Worm (Caenorhabditis elegans) whole organism, young adult: ENCODE measurements around the gene C28D4.4.

ENCODE experiments used
- B0035.1 ChIP-seq: sonication (generic microtip); optimal IDR thresholded peaks from 2 replicates; lab custom pipeline; 2016; ENCODE audit warnings: missing genetic modification characterization, mild to moderate bottlenecking, missing compliant biosample characterization, missing genotype, missing genetic modification reagents
- F39B2.1 ChIP-seq: fragments of 200-800 bp; sonication (Bioruptor generic); IDR thresholded peaks from 2 replicates; pipeline ENCODE4 v1.3.6; 2022; ENCODE audit warnings: missing genetic modification reagents, missing genetic modification characterization, missing compliant biosample characterization
- F57C9.4 ChIP-seq: sonication (generic microtip); optimal IDR thresholded peaks from 2 replicates; lab custom pipeline; 2017; ENCODE audit warnings: mild to moderate bottlenecking, missing genetic modification characterization, missing compliant biosample characterization
- K11D2.4 ChIP-seq: fragments of 200-800 bp; sonication (Bioruptor generic); IDR thresholded peaks from 2 replicates; pipeline ENCODE4 v1.3.6; 2022; ENCODE audit warnings: missing genetic modification reagents, missing genetic modification characterization, missing compliant biosample characterization
- T07F8.4 ChIP-seq: sonication (generic microtip); optimal IDR thresholded peaks from 2 replicates; lab custom pipeline; 2016; ENCODE audit warnings: mild to moderate bottlenecking, missing genetic modification characterization, moderate library complexity, missing compliant biosample characterization
- Y53F4B.3 ChIP-seq: fragments of 200-800 bp; sonication (Bioruptor generic); IDR thresholded peaks from 2 replicates; pipeline ENCODE4 v1.3.6; 2022; ENCODE audit warnings: missing genetic modification reagents, missing genetic modification characterization, missing compliant biosample characterization
- Y95B8A.8 ChIP-seq: fragments of 200-800 bp; sonication (Bioruptor generic); IDR thresholded peaks from 2 replicates; pipeline ENCODE4 v1.3.6; 2022; ENCODE audit warnings: missing genetic modification reagents, missing genetic modification characterization, missing compliant biosample characterization
- ama-1 ChIP-seq, 3 experiments: fragments of 150-350 bp in 1 of 3; sonication (generic microtip) in 2 of 3; optimal IDR thresholded peaks; 2 replicates each; lab custom pipeline; 2014 to 2018; ENCODE audit warnings: missing biosample characterization in 2 of 3, missing genetic modification characterization in 2 of 3, missing genetic modification reagents in 2 of 3
- aptf-2 ChIP-seq: fragments of 200-800 bp; sonication (Bioruptor generic); conservative IDR thresholded peaks from 2 replicates; pipeline ENCODE4 v1.3.6; 2022; ENCODE audit warnings: missing genetic modification reagents, missing genetic modification characterization, missing compliant biosample characterization
- atf-7 ChIP-seq: sonication (generic microtip); optimal IDR thresholded peaks from 2 replicates; lab custom pipeline; 2017; ENCODE audit warnings: mild to moderate bottlenecking, missing genetic modification characterization, missing compliant biosample characterization
- ceh-27 ChIP-seq: fragments of 200-800 bp; sonication (Bioruptor generic); optimal IDR thresholded peaks from 2 replicates; lab custom pipeline; 2018; ENCODE audit warnings: mild to moderate bottlenecking, missing genetic modification characterization, moderate library complexity, missing compliant biosample characterization
- ceh-58 ChIP-seq: fragments of 200-800 bp; sonication (Bioruptor generic); IDR thresholded peaks from 2 replicates; pipeline ENCODE4 v1.3.6; 2022; ENCODE audit warnings: missing genetic modification characterization, missing compliant biosample characterization
- dpl-1 ChIP-seq: fragments of 150-350 bp; optimal IDR thresholded peaks from 2 replicates; lab custom pipeline; 2014; ENCODE audit warnings: missing biosample characterization, missing genetic modification reagents, missing genetic modification characterization
- efl-1 ChIP-seq: fragments of 150-350 bp; optimal IDR thresholded peaks from 2 replicates; lab custom pipeline; 2014; ENCODE audit warnings: missing biosample characterization, missing genetic modification reagents, missing genetic modification characterization
- egrh-3 ChIP-seq: fragments of 200-800 bp; sonication (Bioruptor generic); IDR thresholded peaks from 2 replicates; pipeline ENCODE4 v1.3.6; 2022; ENCODE audit warnings: missing genetic modification reagents, missing genetic modification characterization, missing compliant biosample characterization
- fkh-3 ChIP-seq: sonication (generic microtip); optimal IDR thresholded peaks from 2 replicates; lab custom pipeline; 2016; ENCODE audit warnings: mild to moderate bottlenecking, missing genetic modification characterization, missing compliant biosample characterization
- hlh-12 ChIP-seq: sonication (generic microtip); optimal IDR thresholded peaks from 2 replicates; lab custom pipeline; 2016; ENCODE audit warnings: missing genetic modification characterization, missing compliant biosample characterization
- let-607 ChIP-seq, 2 experiments: fragments of 200-800 bp in 1 of 2; sonication (Bioruptor generic) in 1 of 2; sonication (generic microtip) in 1 of 2; optimal IDR thresholded peaks; 2 replicates each; lab custom pipeline; 2016 to 2018; ENCODE audit warnings: mild to moderate bottlenecking in 2 of 2, missing compliant biosample characterization in 2 of 2, missing genetic modification characterization in 2 of 2, moderate library complexity in 2 of 2, missing genotype in 1 of 2
- lin-35 ChIP-seq, 3 experiments: fragments of 150-350 bp in 2 of 3; sonication (generic microtip) in 1 of 3; optimal IDR thresholded peaks; 2 replicates each; lab custom pipeline; 2014 to 2018; ENCODE audit warnings: missing biosample characterization in 3 of 3, missing genetic modification characterization in 3 of 3, missing genetic modification reagents in 3 of 3
- lsl-1 ChIP-seq: fragments of 200-800 bp; sonication (Bioruptor generic); optimal IDR thresholded peaks from 2 replicates; lab custom pipeline; 2018; ENCODE audit warnings: mild to moderate bottlenecking, missing genetic modification characterization, moderate library complexity, missing compliant biosample characterization
- nhr-120 ChIP-seq: fragments of 200-800 bp; sonication (Bioruptor generic); IDR thresholded peaks from 2 replicates; pipeline ENCODE4 v1.3.6; 2022; ENCODE audit warnings: missing genetic modification characterization, missing compliant biosample characterization
- nhr-179 ChIP-seq: sonication (generic microtip); optimal IDR thresholded peaks from 2 replicates; lab custom pipeline; 2016; ENCODE audit warnings: mild to moderate bottlenecking, missing genetic modification characterization, missing compliant biosample characterization
- nhr-27 ChIP-seq: fragments of 200-800 bp; sonication (Bioruptor generic); optimal IDR thresholded peaks from 2 replicates; lab custom pipeline; 2018; ENCODE audit warnings: mild to moderate bottlenecking, missing genetic modification characterization, moderate library complexity, missing compliant biosample characterization
- nhr-80 ChIP-seq: sonication (generic microtip); optimal IDR thresholded peaks from 2 replicates; lab custom pipeline; 2016; ENCODE audit warnings: missing genetic modification characterization, missing compliant biosample characterization
- nhr-90 ChIP-seq: sonication (generic microtip); optimal IDR thresholded peaks from 2 replicates; lab custom pipeline; 2016; ENCODE audit warnings: missing genotype, mild to moderate bottlenecking, missing genetic modification characterization, missing compliant biosample characterization
- pha-4 ChIP-seq: fragments of 150-350 bp; sonication (generic microtip); optimal IDR thresholded peaks from 2 replicates; lab custom pipeline; 2014; ENCODE audit warnings: missing biosample characterization, missing genetic modification reagents, missing genetic modification characterization
- sdz-38 ChIP-seq: sonication (generic microtip); optimal IDR thresholded peaks from 2 replicates; lab custom pipeline; 2016; ENCODE audit warnings: missing genotype, missing genetic modification characterization, missing compliant biosample characterization
- snpc-4 ChIP-seq, 5 experiments: fragments of 150-350 bp in 1 of 5; sonication (generic microtip) in 4 of 5; optimal IDR thresholded peaks; 2 replicates each; lab custom pipeline; 2014 to 2018; ENCODE audit warnings: missing genetic modification characterization in 5 of 5, missing biosample characterization in 3 of 5, antibody characterized with exemption in 2 of 5, mild to moderate bottlenecking in 2 of 5, missing compliant biosample characterization in 2 of 5, missing genotype in 2 of 5, moderate library complexity in 2 of 5, missing genetic modification reagents in 1 of 5
- sptf-2 ChIP-seq: fragments of 200-800 bp; sonication (Bioruptor generic); optimal IDR thresholded peaks from 2 replicates; lab custom pipeline; 2018; ENCODE audit warnings: mild to moderate bottlenecking, missing genetic modification characterization, missing compliant biosample characterization
- tbx-9 ChIP-seq: sonication (generic microtip); optimal IDR thresholded peaks from 2 replicates; lab custom pipeline; 2016; ENCODE audit warnings: borderline replicate concordance, missing genetic modification characterization, inconsistent platforms, missing compliant biosample characterization
- unc-130 ChIP-seq: sonication (generic microtip); optimal IDR thresholded peaks from 2 replicates; lab custom pipeline; 2016; ENCODE audit warnings: missing genetic modification reagents, missing genetic modification characterization, missing compliant biosample characterization
- xnd-1 ChIP-seq: sonication (generic microtip); optimal IDR thresholded peaks from 2 replicates; lab custom pipeline; 2016; ENCODE audit warnings: missing genotype, missing genetic modification reagents, missing genetic modification characterization, missing compliant biosample characterization
- ztf-18 ChIP-seq: sonication (generic microtip); optimal IDR thresholded peaks from 2 replicates; lab custom pipeline; 2016; ENCODE audit warnings: missing genotype, mild to moderate bottlenecking, missing genetic modification characterization, missing compliant biosample characterization
- ztf-25 ChIP-seq: fragments of 200-800 bp; sonication (Bioruptor generic); IDR thresholded peaks from 2 replicates; pipeline ENCODE4 v1.3.6; 2022; ENCODE audit warnings: missing genetic modification reagents, missing genetic modification characterization, missing compliant biosample characterization
- ztf-6 ChIP-seq: fragments of 200-800 bp; sonication (Bioruptor generic); IDR thresholded peaks from 2 replicates; pipeline ENCODE4 v1.3.6; 2022; ENCODE audit warnings: missing genetic modification reagents, missing genetic modification characterization, missing compliant biosample characterization

The C28D4.4 gene

DNA sequence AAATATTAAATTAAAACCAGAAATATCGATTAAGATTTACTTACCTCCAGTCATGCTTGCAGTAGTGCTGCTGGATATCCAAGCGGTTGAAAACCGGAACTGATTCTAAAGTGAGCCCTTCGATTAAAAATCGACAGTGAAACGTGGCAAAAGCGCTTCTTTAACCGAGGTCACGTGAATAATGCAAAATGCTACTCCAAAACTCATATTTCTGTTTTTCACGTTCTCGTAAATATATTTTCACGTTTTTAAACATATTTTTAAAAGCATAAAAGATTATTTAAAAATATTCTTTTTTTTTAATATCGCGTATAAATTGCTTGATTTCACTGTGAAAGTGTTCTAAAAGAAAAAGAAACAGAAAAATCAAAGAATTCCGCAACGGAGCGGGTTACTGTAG lies 35.6 kb downstream of the C28D4.4 start, which contains the start of gene ant-1.3:
Gene ant-1.3, minus strand, starts transcription at position 101 of the 400 bp plus-strand sequence.
- TF ChIP-seq ceh-58 (GFP tag; lab: Robert Waterston, UW) (no peak), nhr-120 (GFP tag; lab: Robert Waterston, UW) (no peak), pha-4 (tag; lab: Kevin White, UChicago) (no peak), egrh-3 (GFP tag; lab: Robert Waterston, UW) (no peak), F39B2.1 (no peak), nhr-179 (tag; lab: Kevin White, UChicago) (no peak), T07F8.4 (tag; lab: Kevin White, UChicago) (no peak), ceh-27 (GFP tag; lab: Kevin White, UChicago) (no peak), xnd-1 (tag; lab: Kevin White, UChicago) (no peak), aptf-2 (GFP tag; lab: Robert Waterston, UW) (no peak), K11D2.4 (GFP tag; lab: Robert Waterston, UW) (no peak), B0035.1 (tag; lab: Kevin White, UChicago) (no peak), let-607 (tag; optimal IDR thresholded peaks at IDR 0.05; lab: Kevin White, UChicago) (no peak), ztf-6 (GFP tag; lab: Robert Waterston, UW) (no peak), atf-7 (tag; lab: Kevin White, UChicago) (no peak), lin-35 (GFP tag; optimal IDR thresholded peaks at IDR 0.05; lab: Kevin White, UChicago) (no peak), hlh-12 (tag; lab: Kevin White, UChicago) (no peak), sdz-38 (no peak)

DNA sequence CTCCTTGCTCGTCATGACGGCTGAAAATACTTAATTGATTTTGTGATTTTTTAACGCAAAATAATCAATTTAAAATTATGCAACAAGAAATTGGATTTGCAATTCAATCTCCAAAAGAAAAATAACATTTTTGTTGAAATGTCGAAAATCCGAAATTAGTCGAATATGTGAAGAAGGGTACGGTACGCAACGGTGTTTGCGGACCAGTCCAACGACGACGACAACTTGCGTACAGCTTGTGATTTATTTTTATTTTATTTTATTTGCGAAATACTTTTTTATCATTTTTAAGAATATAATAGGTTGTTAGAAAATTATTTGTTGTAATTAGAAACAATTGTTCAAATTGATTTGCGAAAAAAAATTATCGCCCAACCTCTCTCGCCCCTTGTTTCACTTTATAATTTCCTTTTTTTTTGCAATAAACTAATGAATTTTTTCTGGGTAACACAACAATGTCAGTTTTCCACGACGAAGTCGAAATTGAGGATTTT lies 38.1 kb downstream of the C28D4.4 start, which contains the start of the genes dcaf-1 and dph-3:
Gene dcaf-1, minus strand, starts transcription at position 20 of the 494 bp plus-strand sequence.
Gene dph-3, plus strand, starts transcription at position 444 of the 494 bp plus-strand sequence.
- TF ChIP-seq lsl-1, result peak; percentile 73
- no peak for TF ChIP-seq Y95B8A.8 (GFP tag; lab: Robert Waterston, UW)
- TF ChIP-seq Y53F4B.3 (GFP tag; lab: Robert Waterston, UW), result no peak

DNA sequence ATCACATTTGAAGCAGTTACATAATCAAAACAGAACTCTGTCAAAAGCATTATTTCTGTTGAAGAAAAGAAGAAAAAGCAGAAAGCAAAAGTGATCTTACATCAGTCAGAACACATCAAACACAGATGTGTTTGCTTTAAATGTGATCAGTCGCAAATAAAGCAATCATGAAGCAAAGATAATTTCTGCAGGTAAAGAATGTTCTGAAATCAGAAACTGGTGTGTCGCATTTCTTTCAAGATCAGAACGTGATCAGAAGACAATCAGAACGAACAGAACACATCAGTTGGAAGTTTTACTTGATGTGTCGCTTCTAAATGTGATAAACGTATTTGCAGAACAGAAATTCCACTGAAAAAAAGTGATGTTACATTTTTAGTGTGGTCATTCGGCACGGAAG lies 45.7 kb downstream of the C28D4.4 start:
- TF ChIP-seq dpl-1 (no peak), unc-130 (GFP tag; lab: Kevin White, UChicago) (no peak), nhr-80 (tag; lab: Kevin White, UChicago) (peak; percentile 62), ztf-25 (GFP tag; lab: Robert Waterston, UW) (no peak), ama-1 (optimal IDR thresholded peaks at IDR 0.05; lab: Kevin White, UChicago) (no peak), ama-1 (GFP tag; optimal IDR thresholded peaks at IDR 0.05; lab: Kevin White, UChicago) (no peak), tbx-9 (tag; lab: Kevin White, UChicago) (no peak), nhr-90 (tag; lab: Kevin White, UChicago) (no peak)

DNA sequence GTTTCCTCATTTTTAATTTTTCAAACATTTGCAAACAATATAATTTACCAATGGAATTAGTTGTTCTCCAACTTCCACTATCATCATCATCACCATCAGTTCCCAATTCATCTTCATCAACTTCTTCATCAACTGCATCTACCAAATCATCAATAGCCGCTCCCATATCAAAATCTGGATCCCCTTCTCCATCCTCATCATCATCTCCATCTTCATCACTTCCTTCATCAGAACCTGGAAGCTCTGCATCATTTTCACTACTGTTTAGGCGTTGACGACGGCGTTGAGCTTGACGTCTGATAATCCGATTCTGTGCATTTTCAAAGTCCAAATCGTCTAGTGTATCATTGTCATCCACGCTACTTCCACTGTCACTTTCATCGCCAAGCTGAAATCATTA lies 46.9 kb downstream of the C28D4.4 start:
- no peak for TF ChIP-seq F57C9.4 (tag; lab: Kevin White, UChicago)
- no peak for TF ChIP-seq nhr-27 (tag; lab: Kevin White, UChicago)
- TF ChIP-seq snpc-4 (GFP tag; optimal IDR thresholded peaks at IDR 0.05; lab: Kevin White, UChicago), result no peak
- TF ChIP-seq snpc-4 (tag; optimal IDR thresholded peaks at IDR 0.05; lab: Kevin White, UChicago), result no peak
- TF ChIP-seq ztf-18 (tag; lab: Kevin White, UChicago), result no peak
- TF ChIP-seq fkh-3, result no peak
- no peak for TF ChIP-seq sptf-2
- no peak for TF ChIP-seq efl-1 (GFP tag; lab: Kevin White, UChicago)
- no peak for TF ChIP-seq egrh-3 (GFP tag; lab: Robert Waterston, UW)
- TF ChIP-seq, all 124 proteins: peak for 0
